Fruit fly (Drosophila melanogaster) whole organism, embryonic: ENCODE data around the gene beag.
A peak's percentile ranks its signal among the peaks of the same experiment; 100 is the strongest.

Experiments used
- Awh ChIP-seq: fragments of 200-800 bp; sonication (Bioruptor generic); IDR thresholded peaks from 2 replicates; pipeline ENCODE4, ENCODE4 v1.3.6; 2022; ENCODE audit warnings: missing biosample characterization, missing genetic modification characterization
- B-H2 ChIP-seq: fragments of 200-800 bp; sonication (Bioruptor generic); optimal IDR thresholded peaks from 2 replicates; lab custom pipeline; 2018; ENCODE audit warnings: missing biosample characterization, mild to moderate bottlenecking, missing genetic modification characterization
- Bteb2 ChIP-seq: fragments of 200-800 bp; sonication (Bioruptor generic); optimal IDR thresholded peaks from 2 replicates; lab custom pipeline; 2016; ENCODE audit warnings: missing biosample characterization, missing genetic modification characterization
- CG10654 ChIP-seq: fragments of 200-800 bp; sonication (Bioruptor generic); optimal IDR thresholded peaks from 2 replicates; lab custom pipeline; 2016; ENCODE audit warnings: missing biosample characterization, missing genetic modification characterization
- CG10979 ChIP-seq: fragments of 200-800 bp; sonication (Bioruptor generic); optimal IDR thresholded peaks from 2 replicates; lab custom pipeline; 2018; ENCODE audit warnings: missing biosample characterization, mild to moderate bottlenecking, missing genetic modification characterization, moderate library complexity
- CG11504 ChIP-seq: fragments of 200-800 bp; sonication (Bioruptor generic); optimal IDR thresholded peaks from 3 replicates; lab custom pipeline; 2019; ENCODE audit warnings: missing biosample characterization, mild to moderate bottlenecking, missing genetic modification characterization, moderate library complexity
- CG11695 ChIP-seq: fragments of 200-800 bp; sonication (Bioruptor generic); IDR thresholded peaks from 3 replicates; pipeline ENCODE4 v1.3.6; 2022; ENCODE audit warnings: missing biosample characterization, missing genetic modification characterization
- CG11696 ChIP-seq: fragments of 200-800 bp; sonication (Bioruptor generic); IDR thresholded peaks from 2 replicates; pipeline ENCODE4 v1.3.6; 2022; ENCODE audit warnings: missing biosample characterization, missing genetic modification characterization
- CG12219 ChIP-seq: fragments of 200-800 bp; sonication (Bioruptor generic); optimal IDR thresholded peaks from 3 replicates; lab custom pipeline; 2018; ENCODE audit warnings: missing biosample characterization, mild to moderate bottlenecking, missing genetic modification characterization
- CG13287 ChIP-seq: fragments of 200-800 bp; sonication (Bioruptor generic); IDR thresholded peaks from 2 replicates; pipeline ENCODE4 v1.3.6; 2022; ENCODE audit warnings: missing biosample characterization, missing genetic modification characterization; ENCODE audit not compliant: partially characterized antibody
- CG15696 ChIP-seq: fragments of 200-800 bp; sonication (Bioruptor generic); optimal IDR thresholded peaks from 2 replicates; lab custom pipeline; 2019; ENCODE audit warnings: missing biosample characterization, mild to moderate bottlenecking, missing genetic modification characterization, moderate library complexity
- CG16779 ChIP-seq: fragments of 200-800 bp; sonication (Bioruptor generic); IDR thresholded peaks from 2 replicates; pipeline ENCODE4 v1.3.6; 2022; ENCODE audit warnings: missing biosample characterization, missing genetic modification characterization
- CG18599 ChIP-seq: fragments of 200-800 bp; sonication (Bioruptor generic); optimal IDR thresholded peaks from 3 replicates; lab custom pipeline; 2017; ENCODE audit warnings: missing biosample characterization, missing genetic modification characterization, mild to moderate bottlenecking, moderate library complexity, missing genetic modification reagents
- CG3847 ChIP-seq: fragments of 200-800 bp; sonication (Bioruptor generic); IDR thresholded peaks from 2 replicates; pipeline ENCODE4 v1.3.6; 2022; ENCODE audit warnings: missing biosample characterization, missing genetic modification characterization
- CG5180 ChIP-seq: fragments of 200-800 bp; sonication (Bioruptor generic); optimal IDR thresholded peaks from 3 replicates; lab custom pipeline; 2017; ENCODE audit warnings: missing biosample characterization, missing genetic modification characterization, mild to moderate bottlenecking, moderate library complexity, missing genetic modification reagents
- CG6854 ChIP-seq: fragments of 200-800 bp; sonication (Bioruptor generic); optimal IDR thresholded peaks from 3 replicates; lab custom pipeline; 2017; ENCODE audit warnings: missing biosample characterization, mild to moderate bottlenecking, missing genetic modification characterization
- CG9727 ChIP-seq: fragments of 200-800 bp; sonication (Bioruptor generic); optimal IDR thresholded peaks from 3 replicates; lab custom pipeline; 2017; ENCODE audit warnings: missing biosample characterization, mild to moderate bottlenecking, missing genetic modification characterization
- Dip2 ChIP-seq: fragments of 200-800 bp; sonication (Bioruptor generic); IDR thresholded peaks from 2 replicates; pipeline ENCODE4 v1.3.6; 2022; ENCODE audit warnings: missing biosample characterization, missing genetic modification characterization
- Dll ChIP-seq: fragments of 200-800 bp; sonication (Bioruptor generic); IDR thresholded peaks from 4 replicates; pipeline ENCODE4 v1.3.6; 2022; ENCODE audit warnings: missing biosample characterization, missing genetic modification characterization; ENCODE audit not compliant: partially characterized antibody
- Drgx ChIP-seq: fragments of 200-800 bp; sonication (Bioruptor generic); IDR thresholded peaks from 2 replicates; pipeline ENCODE4 v1.3.6; 2022; ENCODE audit warnings: missing biosample characterization, missing genetic modification characterization
- ERR ChIP-seq: fragments of 200-800 bp; sonication (Bioruptor generic); optimal IDR thresholded peaks from 2 replicates; lab custom pipeline; 2016; ENCODE audit warnings: missing biosample characterization, missing genetic modification characterization
- Gug ChIP-seq: fragments of 200-800 bp; sonication (Bioruptor generic); IDR thresholded peaks from 4 replicates; pipeline ENCODE4 v1.3.6; 2022; ENCODE audit warnings: missing biosample characterization, missing genetic modification characterization
- HHEX ChIP-seq: fragments of 200-800 bp; sonication (Bioruptor generic); optimal IDR thresholded peaks from 3 replicates; lab custom pipeline; 2017; ENCODE audit warnings: missing biosample characterization, mild to moderate bottlenecking, missing genetic modification characterization, missing genetic modification reagents
- HLH4C ChIP-seq: fragments of 200-800 bp; sonication (Bioruptor generic); IDR thresholded peaks from 3 replicates; pipeline ENCODE4 v1.3.6; 2022; ENCODE audit warnings: missing biosample characterization, missing genetic modification characterization; ENCODE audit not compliant: partially characterized antibody
- HLH54F ChIP-seq: fragments of 200-800 bp; sonication (Bioruptor generic); optimal IDR thresholded peaks from 3 replicates; lab custom pipeline; 2016; ENCODE audit warnings: missing biosample characterization, missing genetic modification characterization
- Meics ChIP-seq: fragments of 200-800 bp; sonication (Bioruptor generic); optimal IDR thresholded peaks from 2 replicates; lab custom pipeline; 2017; ENCODE audit warnings: missing biosample characterization, mild to moderate bottlenecking, missing genetic modification characterization
- Myb ChIP-seq: fragments of 200-800 bp; sonication (Bioruptor generic); optimal IDR thresholded peaks from 2 replicates; lab custom pipeline; 2016; ENCODE audit warnings: missing biosample characterization, missing genetic modification characterization
- Opbp ChIP-seq: fragments of 200-800 bp; sonication (Bioruptor generic); IDR thresholded peaks from 3 replicates; pipeline ENCODE4 v1.3.6; 2022; ENCODE audit warnings: missing biosample characterization, missing genetic modification characterization; ENCODE audit not compliant: partially characterized antibody
- Scr ChIP-seq: fragments of 200-800 bp; sonication (Bioruptor generic); IDR thresholded peaks from 2 replicates; pipeline ENCODE4 v1.3.6; 2022; ENCODE audit warnings: missing biosample characterization, missing genetic modification characterization; ENCODE audit not compliant: partially characterized antibody
- croc ChIP-seq: fragments of 200-800 bp; sonication (Bioruptor generic); conservative IDR thresholded peaks from 3 replicates; pipeline ENCODE4 v1.3.6; 2022; ENCODE audit warnings: missing biosample characterization, missing genetic modification characterization
- crol ChIP-seq: fragments of 200-800 bp; sonication (Bioruptor generic); IDR thresholded peaks from 2 replicates; pipeline ENCODE4 v1.3.6; 2022; ENCODE audit warnings: missing biosample characterization, missing genetic modification characterization
- da ChIP-seq: fragments of 200-800 bp; sonication (Bioruptor generic); optimal IDR thresholded peaks from 2 replicates; lab custom pipeline; 2016; ENCODE audit warnings: missing biosample characterization, missing genetic modification characterization
- danr ChIP-seq: fragments of 200-800 bp; sonication (Bioruptor generic); IDR thresholded peaks from 2 replicates; pipeline ENCODE4 v1.3.6; 2022; ENCODE audit warnings: missing biosample characterization, missing genetic modification characterization
- disco-r ChIP-seq: fragments of 200-800 bp; sonication (Bioruptor generic); optimal IDR thresholded peaks from 2 replicates; lab custom pipeline; 2016; ENCODE audit warnings: missing biosample characterization, missing genetic modification characterization
- dpn ChIP-seq, 2 experiments: fragments of 200-800 bp; sonication (Bioruptor generic); optimal IDR thresholded peaks; 3 replicates each; lab custom pipeline; 2016; ENCODE audit warnings: missing biosample characterization in 2 of 2, missing genetic modification characterization in 2 of 2
- en ChIP-seq: fragments of 200-800 bp; sonication (Bioruptor generic); optimal IDR thresholded peaks from 2 replicates; lab custom pipeline; 2016; ENCODE audit warnings: missing biosample characterization, missing genetic modification characterization
- gem ChIP-seq: fragments of 200-800 bp; sonication (Bioruptor generic); optimal IDR thresholded peaks from 2 replicates; lab custom pipeline; 2019; ENCODE audit warnings: missing biosample characterization, mild to moderate bottlenecking, missing genetic modification characterization, moderate library complexity
- grau ChIP-seq: fragments of 200-800 bp; optimal IDR thresholded peaks from 3 replicates; lab custom pipeline; 2019; ENCODE audit warnings: missing biosample characterization, mild to moderate bottlenecking, missing genetic modification characterization, moderate library complexity
- kni ChIP-seq: fragments of 200-800 bp; sonication (Bioruptor generic); optimal IDR thresholded peaks from 3 replicates; lab custom pipeline; 2017; ENCODE audit warnings: mild to moderate bottlenecking, missing biosample characterization, missing genetic modification reagents, missing genetic modification characterization
- lola ChIP-seq, 3 experiments: fragments of >200 bp in 2 of 3; fragments of 200-800 bp in 1 of 3; sonication (Bioruptor generic) in 1 of 3; optimal IDR thresholded peaks; 2 replicates each; lab custom pipeline; 2017 to 2019; ENCODE audit warnings: missing biosample characterization in 3 of 3, missing genetic modification characterization in 3 of 3, mild to moderate bottlenecking in 1 of 3, moderate library complexity in 1 of 3
- luna ChIP-seq: fragments of 200-800 bp; sonication (Bioruptor generic); optimal IDR thresholded peaks from 2 replicates; lab custom pipeline; 2016; ENCODE audit warnings: missing biosample characterization, missing genetic modification characterization
- prd ChIP-seq, 3 experiments: fragments of >200 bp in 2 of 3; fragments of 200-800 bp in 1 of 3; sonication (Bioruptor generic) in 1 of 3; optimal IDR thresholded peaks in 2 of 3; IDR thresholded peaks in 1 of 3; 2 replicates in 2 of 3; 3 replicates in 1 of 3; pipeline versions ENCODE4 v1.3.6 to Lab custom; 2017 to 2022; ENCODE audit warnings: missing biosample characterization in 1 of 3, missing genetic modification characterization in 1 of 3
- pros ChIP-seq: fragments of 200-800 bp; sonication (Bioruptor generic); optimal IDR thresholded peaks from 3 replicates; lab custom pipeline; 2019; ENCODE audit warnings: missing biosample characterization, mild to moderate bottlenecking, missing genetic modification characterization, moderate library complexity
- row ChIP-seq: fragments of 200-800 bp; sonication (Bioruptor generic); IDR thresholded peaks from 3 replicates; pipeline ENCODE4 v1.3.6; 2022; ENCODE audit warnings: missing biosample characterization, missing genetic modification characterization
- sens ChIP-seq: fragments of 200-800 bp; sonication (Bioruptor generic); peaks from one replicate; lab custom pipeline; 2016; ENCODE audit warnings: missing biosample characterization, missing genetic modification characterization
- sima ChIP-seq: fragments of 200-800 bp; sonication (Bioruptor generic); optimal IDR thresholded peaks from 2 replicates; lab custom pipeline; 2016; ENCODE audit warnings: missing biosample characterization, missing genetic modification characterization
- ssp ChIP-seq: fragments of 200-800 bp; sonication (Bioruptor generic); IDR thresholded peaks from 2 replicates; pipeline ENCODE4 v1.3.6; 2022; ENCODE audit warnings: missing biosample characterization, missing genetic modification characterization
- vfl ChIP-seq: fragments of 200-800 bp; sonication (Bioruptor generic); optimal IDR thresholded peaks from 2 replicates; lab custom pipeline; 2016; ENCODE audit warnings: missing biosample characterization, missing genetic modification characterization
- vvl ChIP-seq: fragments of 200-800 bp; sonication (Bioruptor generic); IDR thresholded peaks from 2 replicates; pipeline ENCODE4 v1.3.6; 2022; ENCODE audit warnings: missing biosample characterization, missing genetic modification characterization

Gene beag

DNA sequence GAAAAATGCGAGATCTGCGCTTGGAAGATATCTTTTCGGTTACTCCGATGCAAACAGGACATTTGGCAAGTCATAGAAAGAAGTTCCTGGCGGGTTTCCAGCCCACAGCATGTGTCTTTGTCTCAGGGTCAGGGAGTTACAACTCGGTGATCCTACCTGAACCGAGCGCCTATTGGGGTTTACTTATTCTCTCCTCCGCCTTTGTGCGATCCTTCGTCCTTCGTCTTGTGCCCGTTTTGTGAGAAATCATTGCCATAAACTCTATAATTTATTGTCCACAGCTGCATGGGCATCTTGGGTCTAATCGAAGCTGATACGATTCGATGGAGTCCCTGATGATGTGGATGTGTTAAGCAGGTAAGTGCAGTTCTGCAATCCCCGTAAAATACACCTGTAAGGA lies 26.9 kb downstream of the beag start (continued):
- TF ChIP-seq HHEX (GFP tag; lab: Kevin White, UChicago) (no peak), CG11504 (tag; lab: Kevin White, UChicago) (no peak), CG11696 (GFP tag; lab: Robert Waterston, UW) (no peak), en (GFP tag; lab: Kevin White, UChicago) (no peak), row (no peak), da (no peak), HLH54F (GFP tag; lab: Kevin White, UChicago) (no peak), Meics (GFP tag; lab: Kevin White, UChicago) (no peak), CG13287 (GFP tag; lab: Robert Waterston, UW) (no peak), CG10654 (GFP tag; lab: Kevin White, UChicago) (no peak), danr (no peak), pros (GFP tag; lab: Kevin White, UChicago) (peak; percentile 93), dpn (GFP tag; optimal IDR thresholded peaks at IDR 0.05; lab: Kevin White, UChicago) (no peak)
- TF ChIP-seq, all 482 proteins: peak for 5

DNA sequence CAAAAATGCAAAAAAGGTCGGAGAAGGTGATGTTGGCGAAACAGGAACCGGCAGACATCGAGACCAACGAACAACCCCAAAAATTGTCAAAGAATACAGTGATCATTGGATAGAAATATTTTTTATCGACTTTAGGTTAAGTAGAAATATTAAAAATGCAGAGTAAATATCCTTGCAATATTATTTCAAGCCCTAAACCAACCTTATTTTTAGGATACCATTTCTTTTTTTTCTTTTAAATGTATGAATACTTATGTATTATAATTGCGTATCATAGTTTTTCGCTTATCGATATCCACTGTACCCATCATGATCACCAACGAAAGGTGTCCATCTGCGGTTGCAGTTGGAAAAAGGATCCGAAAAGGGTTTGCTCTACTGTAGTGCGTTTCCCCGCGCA lies 29.6 kb downstream of the beag start:
- TF ChIP-seq ssp (no peak), CG5180 (GFP tag; lab: Kevin White, UChicago) (no peak), sima (GFP tag; lab: Kevin White, UChicago) (no peak), Myb (GFP tag; lab: Kevin White, UChicago) (no peak), CG10979 (tag; lab: Kevin White, UChicago) (peak; percentile 27), croc (no peak), CG3847 (no peak), CG16779 (GFP tag; lab: Robert Waterston, UW) (no peak), Bteb2 (no peak), Gug (no peak), dpn (GFP tag; optimal IDR thresholded peaks at IDR 0.05; lab: Kevin White, UChicago) (no peak), HLH54F (GFP tag; lab: Kevin White, UChicago) (no peak), ERR (no peak), row (peak; percentile 42; the same call in 1 of the 3 replicates), Dip2 (GFP tag; lab: Robert Waterston, UW) (no peak), sens (GFP tag; lab: Kevin White, UChicago) (peak; percentile 25), lola (GFP tag; optimal IDR thresholded peaks at IDR 0.05; lab: Kevin White, UChicago) (peak in 1 of 3 experiments; percentile 35), B-H2 (no peak), Scr (GFP tag; lab: Robert Waterston, UW) (no peak), Awh (no peak), Drgx (GFP tag; lab: Robert Waterston, UW) (no peak), HLH4C (GFP tag; lab: Robert Waterston, UW) (no peak), CG9727 (GFP tag; lab: Kevin White, UChicago) (peak; percentile 13), disco-r (GFP tag; lab: Kevin White, UChicago) (no peak), vfl (no peak), grau (tag; lab: Kevin White, UChicago) (peak; percentile 90), CG18599 (GFP tag; lab: Kevin White, UChicago) (no peak), vvl (no peak), gem (tag; lab: Kevin White, UChicago) (peak; percentile 27), luna (no peak), kni (GFP tag; lab: Kevin White, UChicago) (no peak), CG11695 (GFP tag; lab: Robert Waterston, UW) (no peak), CG6854 (GFP tag; lab: Kevin White, UChicago) (no peak), crol (GFP tag; lab: Robert Waterston, UW) (peak; percentile 41; the same call in 1 of the 2 replicates), prd (optimal IDR thresholded peaks at IDR 0.05; lab: Kevin White, UChicago) (no peak), prd (GFP tag; IDR thresholded peaks at IDR 0.05; lab: Robert Waterston, UW) (peak; percentile 32; the same call in 1 of the 3 replicates), CG15696 (tag; lab: Kevin White, UChicago) (peak; percentile 56), Opbp (no peak), CG12219 (GFP tag; lab: Kevin White, UChicago) (no peak), Dll (GFP tag; lab: Robert Waterston, UW) (no peak)
